Fruit fly (Drosophila melanogaster) Kc167 (cell line): ENCODE results near the gene stv.

Experiments used
- Myc ChIP-seq: fragments of >200 bp; optimal IDR thresholded peaks from 2 replicates; lab custom pipeline; 2017; ENCODE audit warnings: missing external identifiers
- Sin3A ChIP-seq: fragments of >200 bp; optimal IDR thresholded peaks from 2 replicates; lab custom pipeline; 2018; ENCODE audit warnings: missing external identifiers
- h ChIP-seq: fragments of >200 bp; optimal IDR thresholded peaks from 3 replicates; lab custom pipeline; 2018; ENCODE audit warnings: missing external identifiers
- insv ChIP-seq: fragments of >200 bp; optimal IDR thresholded peaks from 3 replicates; lab custom pipeline; 2018; ENCODE audit warnings: missing external identifiers
- psq ChIP-seq: fragments of >200 bp; optimal IDR thresholded peaks from 2 replicates; lab custom pipeline; 2017; ENCODE audit warnings: missing external identifiers
- ttk ChIP-seq: sonication (Bioruptor generic); optimal IDR thresholded peaks from 2 replicates; lab custom pipeline; 2017; ENCODE audit warnings: missing external identifiers

The stv gene

dm6 chr3L:13502484-13503109 lies 25.3 kb downstream of the stv start, which contains the start of gene Spt20:
TSS of gene Spt20 (plus strand) at chr3L:13502707.
- no peak for TF ChIP-seq psq (lab: Kevin White, UChicago)
- no peak for TF ChIP-seq ttk
- no peak for TF ChIP-seq Myc
- TF ChIP-seq Sin3A, result no peak
- no peak for TF ChIP-seq insv
- no peak for TF ChIP-seq h (lab: Kevin White, UChicago)

dm6 chr3L:13503631-13504030 lies 26.3 kb downstream of the stv start:
- TF ChIP-seq h (lab: Kevin White, UChicago) (no peak), Sin3A (no peak), insv (no peak), ttk (no peak), Myc (no peak), psq (lab: Kevin White, UChicago) (no peak)

dm6 chr3L:13513112-13513538 lies 35.8 kb downstream of the stv start, which contains the start of the genes Vps36 and Liprin-beta:
TSS of gene Vps36 (minus strand) at chr3L:13513112.
TSS of gene Liprin-beta (plus strand) at chr3L:13513254.
- TF ChIP-seq Myc (no peak), psq (lab: Kevin White, UChicago) (no peak), h (lab: Kevin White, UChicago) (no peak), ttk (no peak), insv (no peak), Sin3A (no peak)

- TF ChIP-seq h (lab: Kevin White, UChicago) (no peak), Sin3A (no peak)
These were observed 42.4 kb downstream of the stv start, which contains the start of gene CG10710 for dm6 chr3L:13519555-13520284. TSS of gene CG10710 (minus strand) at chr3L:13519605.
